Worm (Caenorhabditis elegans): ENCODE data around the gene C34F6.12.

Gene C34F6.12

DNA sequence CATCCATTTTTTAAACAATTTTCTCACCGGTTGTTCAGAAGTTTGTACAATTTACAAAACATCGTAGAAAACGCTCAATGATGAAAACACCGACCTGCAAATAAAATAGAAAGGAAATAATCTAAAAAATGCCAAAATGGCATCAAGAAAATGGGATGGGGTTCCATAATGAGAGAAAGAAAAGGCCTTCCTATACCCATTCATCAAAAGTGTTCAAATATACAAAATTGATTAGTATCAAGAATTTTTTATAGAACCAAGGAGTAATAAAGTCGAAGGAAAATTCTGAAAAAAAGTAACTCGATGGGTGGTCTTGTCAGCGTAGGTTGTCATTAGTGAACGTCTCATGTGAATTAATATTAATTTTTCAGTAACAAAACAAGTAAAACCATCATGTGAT lies at the start of gene C34F6.12:
Gene C34F6.12 (minus strand): TSS at position 101 of the 400 bp plus-strand sequence.
- no peak for TF ChIP-seq snpc-4 (tag; optimal IDR thresholded peaks at IDR 0.05)
- TF ChIP-seq pha-4 (tag; optimal IDR thresholded peaks at IDR 0.05): no peak
- TF ChIP-seq drap-1 (GFP tag; optimal IDR thresholded peaks at IDR 0.05): no peak
- no peak for TF ChIP-seq bed-3 (GFP tag; optimal IDR thresholded peaks at IDR 0.05)
- no peak for TF ChIP-seq nhr-76 (tag; optimal IDR thresholded peaks at IDR 0.05)
- TF ChIP-seq zip-8 (tag; optimal IDR thresholded peaks at IDR 0.05): no peak
- no peak for TF ChIP-seq ces-1 (GFP tag; optimal IDR thresholded peaks at IDR 0.05)
- no peak for TF ChIP-seq unc-39 (tag; optimal IDR thresholded peaks at IDR 0.05)
- TF ChIP-seq sem-2 (GFP tag; optimal IDR thresholded peaks at IDR 0.05): no peak
- TF ChIP-seq mls-2 (tag; optimal IDR thresholded peaks at IDR 0.05): no peak
- TF ChIP-seq ham-2 (GFP tag; optimal IDR thresholded peaks at IDR 0.05): no peak
- no peak for TF ChIP-seq mep-1 (tag; optimal IDR thresholded peaks at IDR 0.05)
- TF ChIP-seq hlh-1 (tag; optimal IDR thresholded peaks at IDR 0.05): no peak
- TF ChIP-seq ceh-43 (GFP tag; optimal IDR thresholded peaks at IDR 0.05): no peak
- no peak for TF ChIP-seq elt-3 (tag; optimal IDR thresholded peaks at IDR 0.05)
- no peak for TF ChIP-seq nhr-237 (tag; optimal IDR thresholded peaks at IDR 0.05)

ce11 chrX:11270882-11271281 lies 44.4 kb upstream of the C34F6.12 start, which contains the start of gene ifa-1:
TSS of gene ifa-1 (plus strand) at chrX:11271182.
- no peak for TF ChIP-seq unc-120 (tag; optimal IDR thresholded peaks at IDR 0.05; ENCODE audit: poor library complexity, severe bottlenecking)
- no peak for TF ChIP-seq nhr-76 (tag; optimal IDR thresholded peaks at IDR 0.05)

- TF ChIP-seq ces-1 (GFP tag; optimal IDR thresholded peaks at IDR 0.05): no peak
- no peak for TF ChIP-seq mls-2 (tag; optimal IDR thresholded peaks at IDR 0.05)
- no peak for TF ChIP-seq unc-120 (tag; optimal IDR thresholded peaks at IDR 0.05; ENCODE audit: poor library complexity, severe bottlenecking)
- no peak for TF ChIP-seq nhr-2 (tag; optimal IDR thresholded peaks at IDR 0.05)
- no peak for TF ChIP-seq sem-2 (GFP tag; optimal IDR thresholded peaks at IDR 0.05)
- TF ChIP-seq tbx-8 (GFP tag; optimal IDR thresholded peaks at IDR 0.05): no peak
- TF ChIP-seq zip-8 (tag; optimal IDR thresholded peaks at IDR 0.05): no peak
- no peak for TF ChIP-seq elt-1 (tag; optimal IDR thresholded peaks at IDR 0.05; ENCODE audit: borderline replicate concordance, insufficient read depth)
- no peak for TF ChIP-seq cnd-1 (tag; optimal IDR thresholded peaks at IDR 0.05)
- no peak for TF ChIP-seq nhr-76 (tag; optimal IDR thresholded peaks at IDR 0.05)
- no peak for TF ChIP-seq mep-1 (tag; optimal IDR thresholded peaks at IDR 0.05)
- TF ChIP-seq ceh-43 (GFP tag; optimal IDR thresholded peaks at IDR 0.05): no peak
- TF ChIP-seq lin-13 (tag; optimal IDR thresholded peaks at IDR 0.05): no peak
- TF ChIP-seq M03D4.4 (tag; optimal IDR thresholded peaks at IDR 0.05): no peak
- no peak for TF ChIP-seq snpc-4 (tag; optimal IDR thresholded peaks at IDR 0.05)
Observed at ce11 chrX:11268970-11269369, 42.5 kb upstream of the C34F6.12 start, which contains the start of gene C03A3.3. TSS of gene C03A3.3 (minus strand) at chrX:11269070.

DNA sequence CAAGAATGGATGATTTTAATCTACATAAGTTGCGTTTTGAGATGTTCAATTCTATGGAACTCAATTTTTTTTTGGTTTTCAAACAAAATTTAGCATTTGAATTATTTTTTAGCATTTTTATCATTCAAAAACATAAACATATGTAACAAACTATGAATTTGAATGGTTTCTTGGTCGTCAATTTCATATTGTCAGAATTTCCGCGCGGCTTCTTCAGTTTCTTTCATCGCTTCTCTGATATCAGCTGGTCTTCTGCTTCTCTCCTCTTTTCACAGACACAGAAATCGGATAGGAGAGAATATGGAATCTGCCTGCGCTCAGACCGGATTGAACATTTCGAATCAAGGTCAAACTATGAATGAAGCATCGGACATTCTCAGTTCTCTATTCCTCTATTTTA lies 40.2 kb upstream of the C34F6.12 start, which contains the start of gene C03A3.9:
Gene C03A3.9 (plus strand): TSS at position 301 of the 400 bp plus-strand sequence.
- TF ChIP-seq ceh-43 (GFP tag; optimal IDR thresholded peaks at IDR 0.05): no peak
- TF ChIP-seq bed-3 (GFP tag; optimal IDR thresholded peaks at IDR 0.05): no peak
- TF ChIP-seq ceh-83 (GFP tag; optimal IDR thresholded peaks at IDR 0.05): no peak
- TF ChIP-seq flh-1 (GFP tag; optimal IDR thresholded peaks at IDR 0.05): no peak

DNA sequence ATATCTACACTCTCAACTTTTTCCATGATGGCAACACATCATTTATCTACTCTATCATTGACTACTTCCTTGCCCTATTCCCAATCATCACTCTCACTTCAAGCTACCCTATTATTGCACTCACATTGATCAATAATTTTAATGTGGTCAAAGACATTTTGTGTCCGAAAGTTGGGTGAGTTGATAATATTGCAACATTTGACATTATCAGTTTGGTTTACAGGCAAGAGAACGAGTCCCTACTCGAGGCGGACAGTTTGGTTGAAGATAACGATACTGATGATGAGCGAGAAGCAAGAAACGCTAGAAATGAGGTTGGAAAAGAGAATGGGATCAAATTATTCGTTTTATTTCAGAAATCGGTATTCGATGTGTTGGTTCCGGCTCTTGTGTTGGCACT lies 38.2 kb upstream of the C34F6.12 start:
- TF ChIP-seq bed-3 (GFP tag; optimal IDR thresholded peaks at IDR 0.05): no peak
- no peak for TF ChIP-seq elt-1 (tag; optimal IDR thresholded peaks at IDR 0.05; ENCODE audit: borderline replicate concordance, insufficient read depth)
- TF ChIP-seq drap-1 (GFP tag; optimal IDR thresholded peaks at IDR 0.05): no peak
- no peak for TF ChIP-seq mep-1 (tag; optimal IDR thresholded peaks at IDR 0.05)
- no peak for TF ChIP-seq unc-62 (GFP tag; optimal IDR thresholded peaks at IDR 0.05)
- no peak for TF ChIP-seq zip-8 (tag; optimal IDR thresholded peaks at IDR 0.05)
- TF ChIP-seq ces-1 (GFP tag; optimal IDR thresholded peaks at IDR 0.05): no peak
- no peak for TF ChIP-seq hlh-1 (tag; optimal IDR thresholded peaks at IDR 0.05)
- no peak for TF ChIP-seq sem-2 (GFP tag; optimal IDR thresholded peaks at IDR 0.05)
- TF ChIP-seq elt-3 (tag; optimal IDR thresholded peaks at IDR 0.05): no peak
- no peak for TF ChIP-seq ztf-11 (tag; optimal IDR thresholded peaks at IDR 0.05)
- TF ChIP-seq lsy-2 (tag; optimal IDR thresholded peaks at IDR 0.05): no peak
- no peak for TF ChIP-seq ham-2 (GFP tag; optimal IDR thresholded peaks at IDR 0.05)
- no peak for TF ChIP-seq unc-120 (tag; optimal IDR thresholded peaks at IDR 0.05; ENCODE audit: poor library complexity, severe bottlenecking)
- TF ChIP-seq sptf-1 (tag; optimal IDR thresholded peaks at IDR 0.05): no peak
- no peak for TF ChIP-seq blmp-1 (tag; optimal IDR thresholded peaks at IDR 0.05)
- TF ChIP-seq flh-1 (GFP tag; optimal IDR thresholded peaks at IDR 0.05): no peak
- TF ChIP-seq nhr-237 (tag; optimal IDR thresholded peaks at IDR 0.05): no peak
